Fruit fly (Drosophila melanogaster): Measurements from ENCODE around the gene CG2004.

CG2004 gene

DNA sequence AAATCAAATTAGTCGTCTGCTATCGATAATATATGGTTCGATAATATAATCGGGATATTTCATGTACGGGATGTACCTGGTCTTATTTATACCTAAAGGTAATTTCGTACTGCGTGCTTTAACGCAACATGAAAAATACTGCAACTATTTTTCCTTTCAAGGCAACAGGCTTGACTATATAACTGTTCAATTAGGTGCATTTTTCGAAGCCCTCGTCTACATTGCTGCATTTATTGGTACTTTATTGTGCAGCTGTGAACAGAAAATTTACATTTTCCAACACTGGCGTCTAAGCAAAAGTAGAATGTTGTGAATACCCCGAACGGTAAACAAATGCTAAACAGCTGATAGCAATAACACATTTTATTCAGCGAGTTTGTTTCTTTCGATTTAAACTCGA lies 24.7 kb downstream of the CG2004 start, which contains the start of the genes Ppt1 and Ogg1 (continued):
- TF ChIP-seq Nf-YC (tag; optimal IDR thresholded peaks at IDR 0.05) (peak; percentile 23), Bgb (GFP tag; IDR thresholded peaks at IDR 0.05; ENCODE audit: partially characterized antibody) (peak; percentile 41), CG43689 (GFP tag; IDR thresholded peaks at IDR 0.05) (no peak), CG32767 (GFP tag; IDR thresholded peaks at IDR 0.05) (no peak), seq (GFP tag; IDR thresholded peaks at IDR 0.05) (no peak), Hey (tag; optimal IDR thresholded peaks at IDR 0.05) (no peak), Atf6 (GFP tag; IDR thresholded peaks at IDR 0.05) (no peak), CG30431 (GFP tag; optimal IDR thresholded peaks at IDR 0.05) (no peak), CG12391 (tag; optimal IDR thresholded peaks at IDR 0.05) (peak; percentile 69), CG34376 (GFP tag; optimal IDR thresholded peaks at IDR 0.05) (peak; percentile 48), jumu (GFP tag; optimal IDR thresholded peaks at IDR 0.05) (peak; percentile 66), repo (GFP tag; optimal IDR thresholded peaks at IDR 0.05) (no peak), klu (GFP tag; IDR thresholded peaks at IDR 0.05) (0 out of 2 replicates have a peak, but pooled peaks have one; percentile 9), bbx (GFP tag; IDR thresholded peaks at IDR 0.05; ENCODE audit: partially characterized antibody) (peak; percentile 25; the same call in 1 of the 2 replicates), dati (GFP tag; IDR thresholded peaks at IDR 0.05) (no peak), CG10979 (tag; optimal IDR thresholded peaks at IDR 0.05) (peak; percentile 43), pho (GFP tag; optimal IDR thresholded peaks at IDR 0.05) (peak; percentile 46), CG10366 (GFP tag; IDR thresholded peaks at IDR 0.05) (no peak), ERR (GFP tag; optimal IDR thresholded peaks at IDR 0.05) (no peak), CG10654 (GFP tag; optimal IDR thresholded peaks at IDR 0.05) (peak; percentile 54), gsb-n (tag; optimal IDR thresholded peaks at IDR 0.05) (no peak), Doc3 (GFP tag; IDR thresholded peaks at IDR 0.05; ENCODE audit: partially characterized antibody) (0 out of 3 replicates have a peak, but pooled peaks have one; percentile 29), Blimp-1 (GFP tag; optimal IDR thresholded peaks at IDR 0.05) (peak; percentile 28), Hr51 (GFP tag; optimal IDR thresholded peaks at IDR 0.05) (peak; percentile 38), CG32772 (GFP tag; IDR thresholded peaks at IDR 0.05) (no peak), crol (GFP tag; IDR thresholded peaks at IDR 0.05) (no peak), crp (GFP tag; optimal IDR thresholded peaks at IDR 0.05) (peak; percentile 53 to 89), CG32532 (GFP tag; IDR thresholded peaks at IDR 0.05) (peak; percentile 56), org-1 (GFP tag; optimal IDR thresholded peaks at IDR 0.05) (no peak), CG13296 (GFP tag; optimal IDR thresholded peaks at IDR 0.05) (peak; percentile 39), trem (tag; optimal IDR thresholded peaks at IDR 0.05) (peak; percentile 67), hkb (optimal IDR thresholded peaks at IDR 0.05) (no peak), hkb (GFP tag; IDR thresholded peaks at IDR 0.05) (peak; percentile 61; the same call in 1 of the 2 replicates), Optix (GFP tag; IDR thresholded peaks at IDR 0.05) (0 out of 3 replicates have a peak, but pooled peaks have one; percentile 19), CG1832 (GFP tag; optimal IDR thresholded peaks at IDR 0.05) (no peak), Asciz (GFP tag; optimal IDR thresholded peaks at IDR 0.05) (no peak), dpn (GFP tag; optimal IDR thresholded peaks at IDR 0.05) (peak; percentile 68 to 72), CG6791 (GFP tag; IDR thresholded peaks at IDR 0.05; ENCODE audit: partially characterized antibody) (peak; percentile 38; the same call in 1 of the 3 replicates), MTF-1 (GFP tag; optimal IDR thresholded peaks at IDR 0.05; ENCODE audit: borderline replicate concordance) (no peak), sug (tag; optimal IDR thresholded peaks at IDR 0.05) (peak; percentile 60), CG1233 (GFP tag; optimal IDR thresholded peaks at IDR 0.05) (peak; percentile 24), br (optimal IDR thresholded peaks at IDR 0.05) (no peak), gsb (GFP tag; IDR thresholded peaks at IDR 0.05) (no peak), kah (GFP tag; optimal IDR thresholded peaks at IDR 0.05) (no peak), CG7271 (tag; optimal IDR thresholded peaks at IDR 0.05) (no peak), CG18476 (GFP tag; optimal IDR thresholded peaks at IDR 0.05) (no peak), CG10321 (GFP tag; IDR thresholded peaks at IDR 0.05) (no peak), CG4707 (GFP tag; optimal IDR thresholded peaks at IDR 0.05) (no peak), CG34224 (GFP tag; IDR thresholded peaks at IDR 0.05; ENCODE audit: partially characterized antibody) (peak; percentile 66), tll (GFP tag; optimal IDR thresholded peaks at IDR 0.05) (no peak)

All from whole organism, embryonic.